Worm (Caenorhabditis elegans) whole organism, early embryonic: ENCODE results near the gene pgm-2.
A peak's percentile ranks its signal among the peaks of the same experiment; 100 is the strongest.

ENCODE experiments used
- B0310.2 ChIP-seq: sonication (generic microtip); optimal IDR thresholded peaks from 2 replicates; lab custom pipeline; 2016; ENCODE audit warnings: mild to moderate bottlenecking, missing genetic modification characterization, missing compliant biosample characterization
- F13C5.2 ChIP-seq: sonication (generic microtip); optimal IDR thresholded peaks from 2 replicates; lab custom pipeline; 2017; ENCODE audit warnings: mild to moderate bottlenecking, missing genetic modification characterization, inconsistent platforms, missing compliant biosample characterization
- aly-1 ChIP-seq: sonication (generic microtip); optimal IDR thresholded peaks from 2 replicates; lab custom pipeline; 2016; ENCODE audit warnings: missing genetic modification characterization, missing compliant biosample characterization
- ama-1 ChIP-seq: fragments of 150-350 bp; optimal IDR thresholded peaks from 2 replicates; lab custom pipeline; 2014
- ceh-13 ChIP-seq: fragments of 200-800 bp; sonication (Bioruptor generic); optimal IDR thresholded peaks from 2 replicates; lab custom pipeline; 2018; ENCODE audit warnings: mild to moderate bottlenecking, missing genetic modification characterization, missing compliant biosample characterization
- ceh-36 ChIP-seq: sonication (generic microtip); optimal IDR thresholded peaks from 2 replicates; lab custom pipeline; 2016; ENCODE audit warnings: missing genetic modification characterization, inconsistent platforms, missing compliant biosample characterization
- flt-1 ChIP-seq: fragments of 200-800 bp; sonication (Bioruptor generic); IDR thresholded peaks from 2 replicates; pipeline ENCODE4 v1.3.6; 2022; ENCODE audit warnings: missing genetic modification characterization, missing compliant biosample characterization
- hmbx-1 ChIP-seq: sonication (generic microtip); optimal IDR thresholded peaks from 2 replicates; lab custom pipeline; 2016; ENCODE audit warnings: mild to moderate bottlenecking, missing genetic modification characterization, missing compliant biosample characterization
- hmg-4 ChIP-seq: fragments of 200-800 bp; sonication (Bioruptor generic); optimal IDR thresholded peaks from 2 replicates; lab custom pipeline; 2018; ENCODE audit warnings: mild to moderate bottlenecking, missing genetic modification characterization, missing compliant biosample characterization
- pes-1 ChIP-seq: fragments of 200-800 bp; sonication (Bioruptor generic); IDR thresholded peaks from 2 replicates; pipeline ENCODE4 v1.3.6; 2022; ENCODE audit warnings: missing genetic modification reagents, missing genetic modification characterization, missing compliant biosample characterization
- scrt-1 ChIP-seq: fragments of 200-800 bp; sonication (Bioruptor generic); IDR thresholded peaks from 2 replicates; pipeline ENCODE4 v1.3.6; 2022; ENCODE audit warnings: missing genetic modification characterization, missing compliant biosample characterization
- tbx-37 ChIP-seq: fragments of 200-800 bp; sonication (Bioruptor generic); conservative IDR thresholded peaks from 2 replicates; pipeline ENCODE4 v1.3.6; 2022; ENCODE audit warnings: missing genetic modification reagents, missing genetic modification characterization, missing compliant biosample characterization

ce11 chrIII:13275784-13276183 is 23.4 kb upstream of the pgm-2 start:
- no peak for TF ChIP-seq ama-1 (lab: Kevin White, UChicago)
- TF ChIP-seq scrt-1 (GFP tag; lab: Robert Waterston, UW): no peak
- peak; percentile 42 for TF ChIP-seq hmg-4 (GFP tag; lab: Kevin White, UChicago)
- TF ChIP-seq tbx-37 (GFP tag; lab: Robert Waterston, UW): no peak
- TF ChIP-seq flt-1 (GFP tag; lab: Robert Waterston, UW): no peak
- no peak for TF ChIP-seq aly-1 (tag; lab: Kevin White, UChicago)
- no peak for TF ChIP-seq hmbx-1
- TF ChIP-seq ceh-13 (GFP tag; lab: Kevin White, UChicago): no peak
- TF ChIP-seq pes-1 (GFP tag; lab: Robert Waterston, UW): no peak
- no peak for TF ChIP-seq B0310.2 (tag; lab: Kevin White, UChicago)
- no peak for TF ChIP-seq F13C5.2
- TF ChIP-seq ceh-36 (tag; lab: Kevin White, UChicago): no peak
